Worm (Caenorhabditis elegans) whole organism, young adult: Measurements from ENCODE around the gene gtf-2A2.

Source experiments
- F49E8.2 ChIP-seq: sonication (generic microtip); optimal IDR thresholded peaks from 3 replicates; lab custom pipeline; 2017; ENCODE audit warnings: missing genetic modification characterization, mild to moderate bottlenecking, missing compliant biosample characterization, antibody characterized with exemption, moderate library complexity; ENCODE audit not compliant: insufficient read depth
- F52B5.7 ChIP-seq: sonication (generic microtip); optimal IDR thresholded peaks from 2 replicates; lab custom pipeline; 2016; ENCODE audit warnings: mild to moderate bottlenecking, missing genetic modification characterization, missing compliant biosample characterization
- F55B11.4 ChIP-seq: sonication (generic microtip); optimal IDR thresholded peaks from 2 replicates; lab custom pipeline; 2016; ENCODE audit warnings: missing compliant biosample characterization, missing genetic modification characterization, borderline replicate concordance; ENCODE audit not compliant: insufficient read depth
- Y56A3A.18 ChIP-seq: fragments of 200-800 bp; sonication (Bioruptor generic); IDR thresholded peaks from 2 replicates; pipeline ENCODE4 v1.3.6; 2022; ENCODE audit warnings: missing genetic modification reagents, missing genetic modification characterization, missing compliant biosample characterization
- Y67H2A.10 ChIP-seq: fragments of 200-800 bp; sonication (Bioruptor generic); conservative IDR thresholded peaks from 2 replicates; pipeline ENCODE4 v1.3.6; 2022; ENCODE audit warnings: missing genetic modification reagents, missing genetic modification characterization, missing compliant biosample characterization
- Y95B8A.8 ChIP-seq: fragments of 200-800 bp; sonication (Bioruptor generic); IDR thresholded peaks from 2 replicates; pipeline ENCODE4 v1.3.6; 2022; ENCODE audit warnings: missing genetic modification reagents, missing genetic modification characterization, missing compliant biosample characterization
- ama-1 ChIP-seq, 3 experiments: fragments of 150-350 bp in 1 of 3; sonication (generic microtip) in 2 of 3; optimal IDR thresholded peaks; 2 replicates each; lab custom pipeline; 2014 to 2018; ENCODE audit warnings: missing biosample characterization in 2 of 3, missing genetic modification characterization in 2 of 3, missing genetic modification reagents in 2 of 3
- aptf-2 ChIP-seq: fragments of 200-800 bp; sonication (Bioruptor generic); conservative IDR thresholded peaks from 2 replicates; pipeline ENCODE4 v1.3.6; 2022; ENCODE audit warnings: missing genetic modification reagents, missing genetic modification characterization, missing compliant biosample characterization
- athp-1 ChIP-seq: sonication (generic microtip); optimal IDR thresholded peaks from 2 replicates; lab custom pipeline; 2017; ENCODE audit warnings: mild to moderate bottlenecking, missing genetic modification characterization, missing compliant biosample characterization
- attf-6 ChIP-seq: fragments of 200-800 bp; sonication (Bioruptor generic); IDR thresholded peaks from 2 replicates; pipeline ENCODE4 v1.3.6; 2022; ENCODE audit warnings: missing genetic modification reagents, missing genetic modification characterization, missing compliant biosample characterization
- ccch-3 ChIP-seq: fragments of 200-800 bp; sonication (Bioruptor generic); optimal IDR thresholded peaks from 2 replicates; lab custom pipeline; 2018; ENCODE audit warnings: mild to moderate bottlenecking, missing genetic modification characterization, missing compliant biosample characterization
- cebp-1 ChIP-seq, 2 experiments: fragments of 200-800 bp in 1 of 2; sonication (Bioruptor generic) in 1 of 2; sonication (generic microtip) in 1 of 2; IDR thresholded peaks in 1 of 2; optimal IDR thresholded peaks in 1 of 2; 2 replicates each; pipeline versions ENCODE4 v1.3.6 to Lab custom; 2017 to 2022; ENCODE audit warnings: missing compliant biosample characterization in 2 of 2, missing genetic modification characterization in 2 of 2, mild to moderate bottlenecking in 1 of 2, missing genetic modification reagents in 1 of 2, moderate library complexity in 1 of 2
- chd-7 ChIP-seq: sonication (generic microtip); optimal IDR thresholded peaks from 2 replicates; lab custom pipeline; 2016; ENCODE audit warnings: mild to moderate bottlenecking, missing genetic modification characterization, moderate library complexity, missing compliant biosample characterization
- dox-1 ChIP-seq: fragments of 200-800 bp; sonication (Bioruptor generic); IDR thresholded peaks from 2 replicates; pipeline ENCODE4 v1.3.6; 2022; ENCODE audit warnings: missing genetic modification reagents, missing genetic modification characterization, missing compliant biosample characterization
- dpff-1 ChIP-seq: sonication (generic microtip); optimal IDR thresholded peaks from 2 replicates; lab custom pipeline; 2017; ENCODE audit warnings: mild to moderate bottlenecking, missing genetic modification characterization, missing compliant biosample characterization
- dpl-1 ChIP-seq: fragments of 150-350 bp; optimal IDR thresholded peaks from 2 replicates; lab custom pipeline; 2014; ENCODE audit warnings: missing biosample characterization, missing genetic modification reagents, missing genetic modification characterization
- egl-44 ChIP-seq: fragments of 200-800 bp; sonication (Bioruptor generic); IDR thresholded peaks from 2 replicates; pipeline ENCODE4 v1.3.6; 2022; ENCODE audit warnings: missing genetic modification reagents, missing genetic modification characterization, missing compliant biosample characterization
- egrh-3 ChIP-seq: fragments of 200-800 bp; sonication (Bioruptor generic); IDR thresholded peaks from 2 replicates; pipeline ENCODE4 v1.3.6; 2022; ENCODE audit warnings: missing genetic modification reagents, missing genetic modification characterization, missing compliant biosample characterization
- ekl-4 ChIP-seq: fragments of 200-800 bp; sonication (Bioruptor generic); IDR thresholded peaks from 2 replicates; pipeline ENCODE4 v1.3.6; 2022; ENCODE audit warnings: missing genetic modification reagents, missing genetic modification characterization, missing compliant biosample characterization
- him-1 ChIP-seq: sonication (generic microtip); optimal IDR thresholded peaks from 2 replicates; lab custom pipeline; 2016; ENCODE audit warnings: missing genotype, missing genetic modification reagents, missing genetic modification characterization, missing compliant biosample characterization
- let-607 ChIP-seq, 2 experiments: fragments of 200-800 bp in 1 of 2; sonication (Bioruptor generic) in 1 of 2; sonication (generic microtip) in 1 of 2; optimal IDR thresholded peaks; 2 replicates each; lab custom pipeline; 2016 to 2018; ENCODE audit warnings: mild to moderate bottlenecking in 2 of 2, missing compliant biosample characterization in 2 of 2, missing genetic modification characterization in 2 of 2, moderate library complexity in 2 of 2, missing genotype in 1 of 2
- lsy-27 ChIP-seq: sonication (generic microtip); optimal IDR thresholded peaks from 2 replicates; lab custom pipeline; 2017; ENCODE audit warnings: missing genetic modification characterization, mild to moderate bottlenecking, missing compliant biosample characterization, antibody characterized with exemption, missing genotype, borderline replicate concordance; ENCODE audit not compliant: insufficient read depth
- madf-10 ChIP-seq: sonication (generic microtip); optimal IDR thresholded peaks from 2 replicates; lab custom pipeline; 2016; ENCODE audit warnings: mild to moderate bottlenecking, missing genetic modification characterization, missing compliant biosample characterization
- mes-4 ChIP-seq: sonication (generic microtip); optimal IDR thresholded peaks from 2 replicates; lab custom pipeline; 2016; ENCODE audit warnings: missing genotype, missing genetic modification characterization, missing compliant biosample characterization
- mxl-1 ChIP-seq: sonication (generic microtip); optimal IDR thresholded peaks from 2 replicates; lab custom pipeline; 2016; ENCODE audit warnings: missing genetic modification characterization, missing compliant biosample characterization
- nfya-2 ChIP-seq: fragments of 200-800 bp; sonication (Bioruptor generic); IDR thresholded peaks from 2 replicates; pipeline ENCODE4 v1.3.6; 2022; ENCODE audit warnings: missing genetic modification reagents, missing genetic modification characterization, missing compliant biosample characterization
- nfyb-1 ChIP-seq: fragments of 200-800 bp; sonication (Bioruptor generic); IDR thresholded peaks from 2 replicates; pipeline ENCODE4 v1.3.6; 2022; ENCODE audit warnings: missing genetic modification reagents, missing genetic modification characterization, missing compliant biosample characterization
- nhr-179 ChIP-seq: sonication (generic microtip); optimal IDR thresholded peaks from 2 replicates; lab custom pipeline; 2016; ENCODE audit warnings: mild to moderate bottlenecking, missing genetic modification characterization, missing compliant biosample characterization
- pbrm-1 ChIP-seq: fragments of 200-800 bp; sonication (Bioruptor generic); IDR thresholded peaks from 2 replicates; pipeline ENCODE4 v1.3.6; 2022; ENCODE audit warnings: missing genetic modification reagents, missing genetic modification characterization, missing compliant biosample characterization
- rcor-1 ChIP-seq: fragments of 200-800 bp; sonication (Bioruptor generic); IDR thresholded peaks from 2 replicates; pipeline ENCODE4 v1.3.6; 2022; ENCODE audit warnings: missing genetic modification reagents, missing genetic modification characterization, missing compliant biosample characterization
- repo-1 ChIP-seq: sonication (generic microtip); optimal IDR thresholded peaks from 2 replicates; lab custom pipeline; 2017; ENCODE audit warnings: mild to moderate bottlenecking, missing genetic modification characterization, missing compliant biosample characterization
- snpc-1.1 ChIP-seq: sonication (generic microtip); optimal IDR thresholded peaks from 2 replicates; lab custom pipeline; 2017; ENCODE audit warnings: missing genetic modification characterization, mild to moderate bottlenecking, missing compliant biosample characterization, antibody characterized with exemption, moderate library complexity, missing genotype, missing genetic modification reagents; ENCODE audit not compliant: insufficient read depth
- snpc-3.4 ChIP-seq: sonication (generic microtip); optimal IDR thresholded peaks from 2 replicates; lab custom pipeline; 2017; ENCODE audit warnings: missing genetic modification characterization, mild to moderate bottlenecking, missing compliant biosample characterization, antibody characterized with exemption, moderate library complexity, missing genotype, missing genetic modification reagents
- tbx-9 ChIP-seq: sonication (generic microtip); optimal IDR thresholded peaks from 2 replicates; lab custom pipeline; 2016; ENCODE audit warnings: borderline replicate concordance, missing genetic modification characterization, inconsistent platforms, missing compliant biosample characterization
- zfh-2 ChIP-seq: fragments of 200-800 bp; sonication (Bioruptor generic); conservative IDR thresholded peaks from 2 replicates; pipeline ENCODE4 v1.3.6; 2022; ENCODE audit warnings: missing genetic modification reagents, missing genetic modification characterization, missing compliant biosample characterization
- zim-3 ChIP-seq: sonication (generic microtip); optimal IDR thresholded peaks from 2 replicates; lab custom pipeline; 2017; ENCODE audit warnings: mild to moderate bottlenecking, missing genetic modification characterization, moderate library complexity, missing compliant biosample characterization
- ztf-28 ChIP-seq: fragments of 200-800 bp; sonication (Bioruptor generic); IDR thresholded peaks from 2 replicates; pipeline ENCODE4 v1.3.6; 2022; ENCODE audit warnings: missing genetic modification reagents, missing genetic modification characterization, missing compliant biosample characterization
- ztf-3 ChIP-seq: fragments of 200-800 bp; sonication (Bioruptor generic); optimal IDR thresholded peaks from 2 replicates; lab custom pipeline; 2018; ENCODE audit warnings: mild to moderate bottlenecking, missing genetic modification characterization, missing compliant biosample characterization
- ztf-6 ChIP-seq: fragments of 200-800 bp; sonication (Bioruptor generic); IDR thresholded peaks from 2 replicates; pipeline ENCODE4 v1.3.6; 2022; ENCODE audit warnings: missing genetic modification reagents, missing genetic modification characterization, missing compliant biosample characterization

The gtf-2A2 gene

DNA sequence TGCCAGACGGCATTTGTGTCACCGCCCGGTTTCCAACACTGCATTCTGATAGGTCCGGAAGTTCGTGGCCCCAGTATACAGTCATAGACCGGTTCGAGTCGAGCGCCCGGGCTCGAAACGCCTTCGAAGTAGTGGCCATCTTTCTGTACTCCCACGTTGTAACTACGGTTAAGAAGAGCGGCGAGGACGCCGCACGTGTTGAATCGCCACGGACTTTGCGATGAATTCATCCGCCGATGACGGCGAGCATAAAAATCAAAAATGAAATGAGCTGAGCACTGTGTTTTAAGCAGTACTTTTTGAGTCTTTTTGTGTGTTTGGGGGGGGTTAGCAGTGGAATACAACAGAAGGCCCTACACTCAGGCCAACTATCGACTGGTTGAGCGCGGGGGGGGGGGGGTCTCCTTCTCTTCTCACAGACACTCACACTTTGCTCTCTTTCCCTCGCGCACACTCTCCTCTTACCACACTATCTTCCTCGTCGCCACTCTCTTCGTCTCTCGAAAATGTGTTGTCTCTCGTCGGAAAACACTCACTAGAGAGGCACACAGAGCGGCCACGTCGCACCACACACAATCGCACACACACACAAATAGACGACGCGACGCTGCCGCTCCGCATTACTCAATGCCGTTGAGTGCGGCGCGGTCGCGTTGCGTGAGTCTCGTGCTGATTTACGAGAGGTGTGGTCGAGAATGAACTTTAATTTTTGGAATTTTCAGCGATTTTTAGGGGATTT, 16.2 kb upstream of the gtf-2A2 start, which contains the start of gene epc-1 (continued):
- TF ChIP-seq mxl-1 (tag; lab: Kevin White, UChicago): no peak
- TF ChIP-seq nfyb-1 (GFP tag; lab: Robert Waterston, UW): peak; percentile 94

DNA sequence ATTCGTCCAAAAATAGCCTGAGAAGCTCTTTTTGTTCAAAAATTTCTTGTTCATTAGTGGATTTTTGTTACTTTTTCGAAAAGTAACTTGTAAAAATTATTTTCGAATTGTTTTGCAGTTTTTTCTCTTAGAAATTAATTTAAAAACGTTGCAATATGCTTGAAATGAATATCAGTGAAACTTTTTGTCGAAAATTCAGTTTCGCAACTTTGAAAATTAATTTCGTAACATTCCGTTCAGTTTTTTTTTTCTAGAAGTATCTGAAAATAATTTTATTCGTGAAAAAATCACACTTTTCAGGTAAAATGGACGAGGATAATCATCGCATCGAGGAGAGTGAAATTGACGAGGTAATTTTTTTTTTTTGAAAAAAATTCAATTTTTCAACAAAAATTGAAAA, 15.6 kb upstream of the gtf-2A2 start, which contains the start of gene Y111B2A.12:
Y111B2A.12 (plus strand) TSS at position 301 of the 400 bp plus-strand sequence.
- TF ChIP-seq ztf-28: no peak
- no peak for TF ChIP-seq nfya-2 (GFP tag; lab: Robert Waterston, UW)
- TF ChIP-seq Y95B8A.8: no peak
- no peak for TF ChIP-seq mes-4 (tag; lab: Kevin White, UChicago)
- TF ChIP-seq F52B5.7 (tag; lab: Kevin White, UChicago): no peak
- no peak for TF ChIP-seq pbrm-1 (GFP tag; lab: Robert Waterston, UW)
- no peak for TF ChIP-seq zim-3
- TF ChIP-seq madf-10 (tag; lab: Kevin White, UChicago): no peak
- TF ChIP-seq Y56A3A.18 (GFP tag; lab: Robert Waterston, UW): no peak
- no peak for TF ChIP-seq dpl-1 (GFP tag; lab: Kevin White, UChicago)
- no peak for TF ChIP-seq ccch-3 (GFP tag; lab: Kevin White, UChicago)
- no peak for TF ChIP-seq zfh-2 (GFP tag; lab: Robert Waterston, UW)
- TF ChIP-seq snpc-1.1 (tag; lab: Kevin White, UChicago): no peak
- no peak for TF ChIP-seq aptf-2 (GFP tag; lab: Robert Waterston, UW)
- TF ChIP-seq nhr-179 (tag; lab: Kevin White, UChicago): no peak
- no peak for TF ChIP-seq dpff-1 (tag; lab: Kevin White, UChicago)
- no peak for TF ChIP-seq dox-1 (GFP tag; lab: Robert Waterston, UW)
- TF ChIP-seq F49E8.2 (tag; lab: Kevin White, UChicago): no peak
- TF ChIP-seq ekl-4: no peak
- no peak for TF ChIP-seq Y67H2A.10
- TF ChIP-seq, all 124 proteins: peak for 0

DNA sequence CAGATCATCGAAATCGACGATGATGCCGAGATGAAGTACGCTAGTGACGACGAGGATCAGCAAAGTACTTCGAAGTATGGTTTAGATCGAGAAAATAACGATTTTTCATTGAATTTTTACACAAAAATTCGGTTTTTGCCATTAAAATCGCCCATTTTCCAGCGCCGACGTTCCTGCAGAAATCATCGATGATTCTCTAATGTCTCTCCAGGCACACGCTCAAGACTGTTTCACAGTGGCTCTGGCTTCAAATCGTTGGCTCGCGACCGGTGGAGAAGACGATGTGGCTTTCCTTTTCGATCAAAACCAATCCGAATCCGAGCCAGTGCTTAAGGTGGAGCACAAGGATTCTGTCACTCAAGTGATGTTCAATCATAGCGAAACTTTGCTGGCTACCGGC, 15.2 kb upstream of the gtf-2A2 start:
- no peak for TF ChIP-seq F55B11.4 (tag; lab: Kevin White, UChicago)
- peak; percentile 12; the same call in 1 of the 2 replicates for TF ChIP-seq dox-1 (GFP tag; lab: Robert Waterston, UW)
- TF ChIP-seq Y56A3A.18 (GFP tag; lab: Robert Waterston, UW): 0 out of 2 replicates have a peak, but pooled peaks have one; percentile 42
- TF ChIP-seq, all 124 proteins: peak for 2

DNA sequence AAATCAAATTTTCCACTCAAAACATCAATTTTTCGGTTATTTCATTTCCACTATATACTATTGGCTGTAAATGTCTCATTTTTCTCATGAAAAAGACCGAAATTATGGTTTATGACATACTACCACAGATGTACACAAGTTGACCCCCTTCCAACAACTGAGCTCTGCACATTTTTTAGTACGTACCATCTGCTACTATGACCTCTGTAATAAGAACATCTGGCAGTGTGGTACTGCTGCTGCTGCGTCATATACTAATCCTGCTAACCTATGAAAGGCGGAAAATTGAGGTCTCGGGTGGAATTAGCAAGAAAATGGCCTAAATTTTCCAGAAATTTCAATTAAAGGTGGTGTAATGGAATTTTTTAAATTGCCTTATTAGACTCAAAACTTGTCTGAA, 13.2 kb upstream of the gtf-2A2 start:
- TF ChIP-seq mxl-1 (tag; lab: Kevin White, UChicago) (no peak), repo-1 (tag; lab: Kevin White, UChicago) (no peak), ama-1 (optimal IDR thresholded peaks at IDR 0.05; lab: Kevin White, UChicago) (no peak), ama-1 (GFP tag; optimal IDR thresholded peaks at IDR 0.05; lab: Kevin White, UChicago) (no peak), him-1 (tag; lab: Kevin White, UChicago) (no peak), egrh-3 (no peak), egl-44 (GFP tag; lab: Robert Waterston, UW) (no peak), chd-7 (tag; lab: Kevin White, UChicago) (no peak), snpc-3.4 (tag; lab: Kevin White, UChicago) (no peak), ztf-6 (GFP tag; lab: Robert Waterston, UW) (no peak), lsy-27 (no peak), pbrm-1 (GFP tag; lab: Robert Waterston, UW) (no peak), ztf-3 (no peak), athp-1 (tag; lab: Kevin White, UChicago) (no peak), tbx-9 (tag; lab: Kevin White, UChicago) (no peak), rcor-1 (GFP tag; lab: Robert Waterston, UW) (no peak), attf-6 (no peak), cebp-1 (GFP tag; IDR thresholded peaks at IDR 0.05; lab: Robert Waterston, UW) (no peak), cebp-1 (tag; optimal IDR thresholded peaks at IDR 0.05; lab: Kevin White, UChicago) (no peak), let-607 (tag; optimal IDR thresholded peaks at IDR 0.05; lab: Kevin White, UChicago) (no peak), nhr-179 (tag; lab: Kevin White, UChicago) (no peak)
